Fruit fly (Drosophila melanogaster) Kc167 (cell line): Measurements from ENCODE around the gene Fum2.

ENCODE experiments used
- Myc ChIP-seq: fragments of >200 bp; optimal IDR thresholded peaks from 2 replicates; lab custom pipeline; 2017; ENCODE audit warnings: missing external identifiers
- Sin3A ChIP-seq: fragments of >200 bp; optimal IDR thresholded peaks from 2 replicates; lab custom pipeline; 2018; ENCODE audit warnings: missing external identifiers
- h ChIP-seq: fragments of >200 bp; optimal IDR thresholded peaks from 3 replicates; lab custom pipeline; 2018; ENCODE audit warnings: missing external identifiers
- insv ChIP-seq: fragments of >200 bp; optimal IDR thresholded peaks from 3 replicates; lab custom pipeline; 2018; ENCODE audit warnings: missing external identifiers
- psq ChIP-seq: fragments of >200 bp; optimal IDR thresholded peaks from 2 replicates; lab custom pipeline; 2017; ENCODE audit warnings: missing external identifiers
- ttk ChIP-seq: sonication (Bioruptor generic); optimal IDR thresholded peaks from 2 replicates; lab custom pipeline; 2017; ENCODE audit warnings: missing external identifiers

The Fum2 gene

DNA sequence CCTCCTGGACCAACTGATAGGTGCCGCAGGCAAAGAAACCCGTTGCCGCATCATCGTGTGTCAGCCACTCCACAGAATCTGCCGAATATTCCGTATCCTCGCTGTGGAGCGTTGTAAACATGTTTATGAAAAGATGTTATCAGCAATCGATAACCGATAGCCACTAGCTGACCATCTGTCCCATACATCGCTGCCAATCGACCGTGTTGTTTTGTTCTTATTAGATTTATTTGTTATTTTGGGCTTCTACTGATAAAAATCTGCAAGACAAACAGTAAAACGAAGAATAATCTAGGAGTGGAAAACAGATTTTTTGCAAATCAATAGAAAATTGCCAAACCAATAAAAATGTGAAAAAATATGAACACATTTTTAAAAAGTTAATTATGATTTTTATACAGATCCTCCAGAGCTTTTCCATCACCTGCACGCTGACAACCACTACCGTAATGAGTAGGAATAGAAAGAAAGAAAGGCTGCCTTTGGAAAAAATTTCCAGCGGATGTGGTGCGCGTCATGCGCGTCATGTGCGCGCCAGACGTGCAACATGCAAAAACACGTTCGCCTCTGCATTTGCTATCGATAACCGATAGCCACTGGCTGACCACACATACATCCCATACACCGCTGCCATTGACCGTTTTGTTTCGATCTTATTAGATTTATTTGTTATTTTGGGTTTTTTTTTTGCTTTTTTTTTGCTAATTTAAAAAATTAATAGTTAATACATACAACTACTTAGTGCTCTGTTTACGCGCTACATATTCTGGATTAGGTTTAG is 7.2 kb downstream of the Fum2 start, which contains the start of gene CG3184:
Gene CG3184 (minus strand): TSS at position 155 of the 781 bp plus-strand sequence.
- TF ChIP-seq ttk (no peak), h (lab: Kevin White, UChicago) (no peak), insv (lab: Kevin White, UChicago) (no peak), psq (no peak), Myc (no peak), Sin3A (lab: Kevin White, UChicago) (no peak)

dm6 chrX:6694105-6694788 is 12.7 kb downstream of the Fum2 start:
- TF ChIP-seq psq (no peak), insv (lab: Kevin White, UChicago) (no peak), ttk (no peak), h (lab: Kevin White, UChicago) (no peak), Sin3A (lab: Kevin White, UChicago) (no peak), Myc (no peak)

dm6 chrX:6694979-6695388 is 13.4 kb downstream of the Fum2 start, which contains the start of gene CG14442:
Gene CG14442 (minus strand): TSS chrX:6695007.
- TF ChIP-seq psq, result no peak
- TF ChIP-seq ttk, result no peak
- no peak for TF ChIP-seq Myc
- TF ChIP-seq insv (lab: Kevin White, UChicago), result no peak
- TF ChIP-seq h (lab: Kevin White, UChicago), result no peak
- TF ChIP-seq Sin3A (lab: Kevin White, UChicago), result no peak

- TF ChIP-seq h (lab: Kevin White, UChicago), result no peak
- TF ChIP-seq ttk, result no peak
- no peak for TF ChIP-seq insv (lab: Kevin White, UChicago)
- no peak for TF ChIP-seq Sin3A (lab: Kevin White, UChicago)
- TF ChIP-seq Myc, result no peak
- TF ChIP-seq psq, result no peak
Measured at dm6 chrX:6696467-6696866, 14.9 kb downstream of the Fum2 start.

DNA sequence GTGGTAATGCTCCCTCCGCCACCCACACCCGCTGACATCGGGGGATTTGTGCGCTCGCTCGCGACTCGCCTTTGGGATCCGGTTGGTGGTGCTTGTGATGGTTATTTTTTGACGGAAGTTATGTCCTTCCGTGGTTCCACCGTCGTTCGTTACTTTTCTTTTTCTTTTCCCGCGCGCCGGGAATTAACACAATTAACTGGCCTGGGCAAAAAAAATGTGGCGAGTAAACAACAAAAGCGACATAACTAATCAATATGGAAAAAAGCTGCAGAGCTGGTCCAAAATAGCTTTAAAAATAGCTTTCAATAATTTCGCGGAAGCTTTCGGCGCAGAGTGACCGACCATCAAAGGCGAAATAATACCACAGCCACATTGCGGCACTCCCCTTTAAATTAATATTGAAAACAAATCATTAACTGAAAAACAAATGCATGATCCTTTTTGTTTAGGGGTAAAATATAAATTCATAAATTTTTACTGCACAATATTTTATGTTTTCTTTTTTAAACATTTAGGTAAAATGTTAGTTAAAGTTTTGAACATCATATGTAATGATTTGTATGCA is 16.8 kb downstream of the Fum2 start, which contains the start of gene CG14440:
Gene CG14440 (minus strand): TSS at position 320 of the 565 bp plus-strand sequence.
- TF ChIP-seq psq (no peak), insv (lab: Kevin White, UChicago) (no peak), h (lab: Kevin White, UChicago) (no peak), Myc (no peak), ttk (no peak), Sin3A (lab: Kevin White, UChicago) (no peak)

dm6 chrX:6699255-6699885 is 17.8 kb downstream of the Fum2 start, which contains the start of gene CG14441:
Gene CG14441 (plus strand): TSS chrX:6699508.
- no peak for TF ChIP-seq Myc
- no peak for TF ChIP-seq ttk
- TF ChIP-seq psq, result no peak
- TF ChIP-seq Sin3A (lab: Kevin White, UChicago), result no peak
- TF ChIP-seq h (lab: Kevin White, UChicago), result no peak
- no peak for TF ChIP-seq insv (lab: Kevin White, UChicago)

dm6 chrX:6700263-6700989 is 18.9 kb downstream of the Fum2 start:
- no peak for TF ChIP-seq ttk

dm6 chrX:6700990-6701530 is 19.5 kb downstream of the Fum2 start:
- TF ChIP-seq Sin3A (lab: Kevin White, UChicago), result no peak
- TF ChIP-seq Myc, result no peak
- TF ChIP-seq ttk, result no peak
- no peak for TF ChIP-seq h (lab: Kevin White, UChicago)
- TF ChIP-seq insv (lab: Kevin White, UChicago), result no peak
- no peak for TF ChIP-seq psq

dm6 chrX:6702028-6702433 is 20.5 kb downstream of the Fum2 start:
- TF ChIP-seq h (lab: Kevin White, UChicago) (no peak), psq (no peak), Myc (no peak), Sin3A (lab: Kevin White, UChicago) (no peak), ttk (no peak), insv (lab: Kevin White, UChicago) (no peak)

DNA sequence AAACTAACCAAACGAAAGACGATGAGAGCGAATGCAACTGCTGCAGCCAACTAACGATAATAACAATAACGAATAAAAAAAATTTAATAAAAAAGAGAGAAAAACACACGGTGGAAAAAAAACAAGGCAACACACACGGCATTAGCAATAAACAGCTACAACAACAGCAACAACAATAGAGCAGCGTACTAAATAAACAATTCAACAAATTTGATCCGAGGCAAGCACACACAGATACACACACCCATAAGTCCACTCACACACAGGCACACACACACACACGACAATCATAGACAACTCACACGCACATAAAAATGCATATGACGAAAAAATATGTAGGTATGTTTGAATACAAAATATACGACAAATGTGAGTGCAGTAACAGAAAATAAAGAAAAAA is 21.0 kb downstream of the Fum2 start:
- TF ChIP-seq ttk, result no peak
- TF ChIP-seq Sin3A (lab: Kevin White, UChicago), result no peak

- TF ChIP-seq h (lab: Kevin White, UChicago), result no peak
- no peak for TF ChIP-seq psq
- TF ChIP-seq Sin3A (lab: Kevin White, UChicago), result no peak
Measured at dm6 chrX:6703237-6703636, 21.7 kb downstream of the Fum2 start.

DNA sequence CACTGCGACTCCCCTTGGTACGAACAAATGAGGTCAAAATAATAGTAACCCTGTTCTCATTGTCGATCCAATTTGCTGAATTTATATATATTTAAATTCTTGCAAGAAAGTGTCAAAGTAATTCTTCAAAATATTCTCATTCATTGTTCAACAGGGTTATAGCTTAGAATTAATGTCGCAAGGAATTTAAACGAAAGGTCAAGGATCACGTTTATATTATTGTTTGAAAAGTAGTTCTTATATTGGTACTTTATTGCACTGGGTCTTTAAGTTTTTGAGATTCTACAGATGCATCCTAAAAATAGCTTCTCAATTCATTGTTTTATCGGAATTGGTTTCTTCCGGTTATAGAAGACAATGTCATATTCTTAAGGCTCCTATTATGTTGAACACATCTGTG is 22.4 kb downstream of the Fum2 start:
- TF ChIP-seq psq (no peak), insv (lab: Kevin White, UChicago) (no peak), h (lab: Kevin White, UChicago) (no peak), ttk (no peak), Myc (no peak), Sin3A (lab: Kevin White, UChicago) (no peak)
